Worm (Caenorhabditis elegans) whole organism, L3 larva: Measurements from ENCODE around the gene Y110A2AL.9.

Experiments used
- R02D3.7 ChIP-seq: fragments of 150-350 bp; optimal IDR thresholded peaks from 2 replicates; lab custom pipeline; 2014; ENCODE audit warnings: missing biosample characterization, missing genetic modification characterization
- ama-1 ChIP-seq: fragments of 150-350 bp; optimal IDR thresholded peaks from 2 replicates; lab custom pipeline; 2018
- ceh-28 ChIP-seq: fragments of 150-350 bp; optimal IDR thresholded peaks from 2 replicates; lab custom pipeline; 2014; ENCODE audit warnings: missing biosample characterization, missing genetic modification reagents, missing genetic modification characterization
- ceh-82 ChIP-seq: fragments of 150-350 bp; optimal IDR thresholded peaks from 2 replicates; lab custom pipeline; 2014; ENCODE audit warnings: missing biosample characterization, missing genetic modification characterization
- ceh-9 ChIP-seq: sonication (generic microtip); optimal IDR thresholded peaks from 2 replicates; lab custom pipeline; 2018; ENCODE audit warnings: missing biosample characterization, missing genetic modification characterization
- daf-12 ChIP-seq: fragments of 150-350 bp; optimal IDR thresholded peaks from 2 replicates; lab custom pipeline; 2014; ENCODE audit warnings: missing biosample characterization, missing genetic modification reagents, missing genetic modification characterization
- egl-27 ChIP-seq: sonication (generic microtip); optimal IDR thresholded peaks from 4 replicates; lab custom pipeline; 2017; ENCODE audit warnings: missing biosample characterization, missing genetic modification reagents, missing genetic modification characterization
- egl-5 ChIP-seq: fragments of 150-350 bp; optimal IDR thresholded peaks from 2 replicates; lab custom pipeline; 2017; ENCODE audit warnings: missing biosample characterization, missing genetic modification reagents, missing genetic modification characterization, inconsistent platforms
- elt-1 ChIP-seq: fragments of 150-350 bp; optimal IDR thresholded peaks from 2 replicates; lab custom pipeline; 2014; ENCODE audit warnings: missing biosample characterization, missing genetic modification characterization
- elt-2 ChIP-seq: sonication (generic microtip); optimal IDR thresholded peaks from 2 replicates; lab custom pipeline; 2016; ENCODE audit warnings: missing genetic modification reagents, mild to moderate bottlenecking, missing genetic modification characterization, missing compliant biosample characterization
- elt-3 ChIP-seq, 3 experiments: fragments of 150-350 bp in 1 of 3; sonication (generic microtip) in 2 of 3; optimal IDR thresholded peaks; 2 replicates in 2 of 3; 4 replicates in 1 of 3; lab custom pipeline; 2014 to 2017; ENCODE audit warnings: missing biosample characterization in 3 of 3, missing genetic modification characterization in 3 of 3
- eor-1 ChIP-seq, 2 experiments: fragments of 150-350 bp; optimal IDR thresholded peaks; 2 replicates each; lab custom pipeline; 2014 to 2018; ENCODE audit warnings: missing biosample characterization in 2 of 2, missing genetic modification characterization in 2 of 2
- fkh-10 ChIP-seq: sonication (generic microtip); optimal IDR thresholded peaks from 2 replicates; lab custom pipeline; 2017; ENCODE audit warnings: missing biosample characterization, missing genetic modification reagents, missing genetic modification characterization
- fkh-2 ChIP-seq: fragments of 150-350 bp; optimal IDR thresholded peaks from 2 replicates; lab custom pipeline; 2014; ENCODE audit warnings: missing biosample characterization, missing genetic modification reagents, missing genetic modification characterization
- fos-1 ChIP-seq: fragments of 150-350 bp; optimal IDR thresholded peaks from 2 replicates; lab custom pipeline; 2014; ENCODE audit warnings: missing biosample characterization, missing genetic modification characterization
- hmg-11 ChIP-seq: sonication (generic microtip); optimal IDR thresholded peaks from 2 replicates; lab custom pipeline; 2016; ENCODE audit warnings: missing genetic modification characterization, missing compliant biosample characterization
- jun-1 ChIP-seq: fragments of 150-350 bp; optimal IDR thresholded peaks from 2 replicates; lab custom pipeline; 2014; ENCODE audit warnings: missing biosample characterization, missing genetic modification reagents, missing genetic modification characterization
- lin-15B ChIP-seq: fragments of 150-350 bp; optimal IDR thresholded peaks from 2 replicates; lab custom pipeline; 2014; ENCODE audit warnings: missing biosample characterization, missing genetic modification characterization
- lin-39 ChIP-seq: fragments of 150-350 bp; optimal IDR thresholded peaks from 2 replicates; lab custom pipeline; 2018; ENCODE audit warnings: missing biosample characterization, missing genetic modification reagents, missing genetic modification characterization
- mdl-1 ChIP-seq: fragments of 150-350 bp; optimal IDR thresholded peaks from 2 replicates; lab custom pipeline; 2014; ENCODE audit warnings: missing biosample characterization, missing genetic modification characterization
- nfya-1 ChIP-seq: sonication (generic microtip); optimal IDR thresholded peaks from 2 replicates; lab custom pipeline; 2017; ENCODE audit warnings: missing genetic modification characterization, mild to moderate bottlenecking, missing compliant biosample characterization, antibody characterized with exemption, moderate library complexity; ENCODE audit not compliant: insufficient read depth
- nhr-11 ChIP-seq: fragments of 150-350 bp; optimal IDR thresholded peaks from 2 replicates; lab custom pipeline; 2014; ENCODE audit warnings: missing biosample characterization, missing genetic modification characterization
- nhr-23 ChIP-seq: fragments of 150-350 bp; optimal IDR thresholded peaks from 2 replicates; lab custom pipeline; 2014; ENCODE audit warnings: missing biosample characterization, missing genetic modification reagents, missing genetic modification characterization
- nhr-237 ChIP-seq: fragments of 150-350 bp; optimal IDR thresholded peaks from 2 replicates; lab custom pipeline; 2014; ENCODE audit warnings: missing biosample characterization, missing genetic modification characterization
- nhr-25 ChIP-seq: sonication (generic microtip); optimal IDR thresholded peaks from 2 replicates; lab custom pipeline; 2017; ENCODE audit warnings: missing biosample characterization, missing genetic modification characterization
- nhr-28 ChIP-seq: fragments of 150-350 bp; optimal IDR thresholded peaks from 2 replicates; lab custom pipeline; 2014; ENCODE audit warnings: missing biosample characterization, missing genetic modification characterization
- nhr-43 ChIP-seq: sonication (generic microtip); optimal IDR thresholded peaks from 2 replicates; lab custom pipeline; 2016; ENCODE audit warnings: mild to moderate bottlenecking, missing genetic modification characterization, missing compliant biosample characterization; ENCODE audit not compliant: poor library complexity, severe bottlenecking
- nhr-67 ChIP-seq: fragments of 150-350 bp; optimal IDR thresholded peaks from 2 replicates; lab custom pipeline; 2014; ENCODE audit warnings: missing biosample characterization, missing genetic modification characterization
- nhr-76 ChIP-seq: fragments of 150-350 bp; sonication (generic microtip); optimal IDR thresholded peaks from 5 replicates; lab custom pipeline; 2014; ENCODE audit warnings: missing biosample characterization, missing genetic modification characterization
- nhr-77 ChIP-seq: fragments of 150-350 bp; optimal IDR thresholded peaks from 2 replicates; lab custom pipeline; 2014; ENCODE audit warnings: missing biosample characterization, missing genetic modification characterization
- pqm-1 ChIP-seq: fragments of 150-350 bp; optimal IDR thresholded peaks from 2 replicates; lab custom pipeline; 2017; ENCODE audit warnings: missing biosample characterization, missing genetic modification characterization, inconsistent platforms
- sea-2 ChIP-seq: fragments of 150-350 bp; sonication (generic microtip); optimal IDR thresholded peaks from 4 replicates; lab custom pipeline; 2014; ENCODE audit warnings: missing biosample characterization, missing genetic modification reagents, missing genetic modification characterization
- skn-1 ChIP-seq: fragments of 150-350 bp; optimal IDR thresholded peaks from 2 replicates; lab custom pipeline; 2014; ENCODE audit warnings: missing biosample characterization, missing genetic modification characterization
- snpc-4 ChIP-seq: fragments of 150-350 bp; optimal IDR thresholded peaks from 2 replicates; lab custom pipeline; 2014; ENCODE audit warnings: missing biosample characterization, missing genetic modification characterization
- tbx-2 ChIP-seq: sonication (generic microtip); optimal IDR thresholded peaks from 2 replicates; lab custom pipeline; 2016; ENCODE audit warnings: mild to moderate bottlenecking, missing genetic modification characterization, missing compliant biosample characterization
- unc-39 ChIP-seq: sonication (generic microtip); optimal IDR thresholded peaks from 4 replicates; lab custom pipeline; 2017; ENCODE audit warnings: missing biosample characterization, missing genetic modification characterization
- zag-1 ChIP-seq: fragments of 150-350 bp; optimal IDR thresholded peaks from 2 replicates; lab custom pipeline; 2014; ENCODE audit warnings: missing biosample characterization, missing genetic modification characterization
- ztf-11 ChIP-seq: fragments of 150-350 bp; optimal IDR thresholded peaks from 2 replicates; lab custom pipeline; 2014; ENCODE audit warnings: missing biosample characterization, missing genetic modification characterization
- ztf-4 ChIP-seq: fragments of 150-350 bp; optimal IDR thresholded peaks from 2 replicates; lab custom pipeline; 2014; ENCODE audit warnings: missing biosample characterization, missing genetic modification characterization

Y110A2AL.9 gene

ce11 chrII:2866541-2867124 is at the start of gene Y110A2AL.9, which contains the start of gene Y110A2AL.3:
Gene Y110A2AL.9 (minus strand): TSS chrII:2866641.
Gene Y110A2AL.3 (plus strand): TSS chrII:2867074.
- TF ChIP-seq nhr-11 (no peak), egl-27 (no peak), jun-1 (tag; lab: Kevin White, UChicago) (no peak), sea-2 (no peak), elt-3 (tag; optimal IDR thresholded peaks at IDR 0.05; lab: Kevin White, UChicago) (no peak), nhr-237 (no peak), fkh-2 (tag; lab: Kevin White, UChicago) (no peak), lin-15B (tag; lab: Kevin White, UChicago) (no peak), nhr-76 (tag; lab: Kevin White, UChicago) (no peak), fkh-10 (GFP tag; lab: Kevin White, UChicago) (no peak), nhr-28 (tag; lab: Kevin White, UChicago) (no peak), pqm-1 (tag; lab: Kevin White, UChicago) (no peak), snpc-4 (tag; lab: Kevin White, UChicago) (no peak), skn-1 (tag; lab: Kevin White, UChicago) (no peak), elt-1 (no peak), ztf-4 (tag; lab: Kevin White, UChicago) (no peak), tbx-2 (tag; lab: Kevin White, UChicago) (no peak)
- TF ChIP-seq, all 47 proteins: peak for 0

ce11 chrII:2913505-2913904 is 47.1 kb upstream of the Y110A2AL.9 start, which contains the start of gene ubc-15:
Gene ubc-15 (minus strand): TSS chrII:2913605.
- TF ChIP-seq ztf-4 (tag; lab: Kevin White, UChicago): no peak
- TF ChIP-seq lin-39: no peak
- no peak for TF ChIP-seq nhr-77
- no peak for TF ChIP-seq mdl-1 (tag; lab: Kevin White, UChicago)

- TF ChIP-seq ceh-9 (tag; lab: Kevin White, UChicago) (no peak), fos-1 (tag; lab: Kevin White, UChicago) (no peak), ceh-82 (no peak), hmg-11 (tag; lab: Kevin White, UChicago) (no peak), sea-2 (no peak), nhr-28 (tag; lab: Kevin White, UChicago) (no peak), eor-1 (tag; optimal IDR thresholded peaks at IDR 0.05; lab: Kevin White, UChicago) (no peak), nhr-11 (no peak), fkh-10 (GFP tag; lab: Kevin White, UChicago) (no peak), skn-1 (tag; lab: Kevin White, UChicago) (no peak), ztf-11 (tag; lab: Kevin White, UChicago) (no peak), egl-5 (tag; lab: Kevin White, UChicago) (no peak), R02D3.7 (tag; lab: Kevin White, UChicago) (no peak), ama-1 (lab: Kevin White, UChicago) (no peak), elt-3 (tag; optimal IDR thresholded peaks at IDR 0.05; lab: Kevin White, UChicago) (no peak), unc-39 (no peak), ztf-4 (tag; lab: Kevin White, UChicago) (no peak), nhr-25 (tag; lab: Kevin White, UChicago) (no peak), daf-12 (tag; lab: Kevin White, UChicago) (no peak)
- TF ChIP-seq, all 47 proteins: peak for 0
Observed at ce11 chrII:2903748-2904147, 37.3 kb upstream of the Y110A2AL.9 start.

ce11 chrII:2901158-2901557 is 34.7 kb upstream of the Y110A2AL.9 start:
- peak; percentile 92 for TF ChIP-seq ceh-28
- TF ChIP-seq nhr-67 (tag; lab: Kevin White, UChicago): no peak
- no peak for TF ChIP-seq egl-27
- no peak for TF ChIP-seq eor-1 (tag; optimal IDR thresholded peaks at IDR 0.05; lab: Kevin White, UChicago)

- TF ChIP-seq elt-3 (tag; optimal IDR thresholded peaks at IDR 0.05; lab: Kevin White, UChicago): no peak
- no peak for TF ChIP-seq zag-1 (tag; lab: Kevin White, UChicago)
- TF ChIP-seq tbx-2 (tag; lab: Kevin White, UChicago): no peak
- TF ChIP-seq nhr-77: no peak
- TF ChIP-seq eor-1 (tag; optimal IDR thresholded peaks at IDR 0.05; lab: Kevin White, UChicago): no peak
- no peak for TF ChIP-seq nhr-43 (tag; lab: Kevin White, UChicago)
- no peak for TF ChIP-seq elt-1
- TF ChIP-seq ceh-82: no peak
- no peak for TF ChIP-seq nfya-1 (tag; lab: Kevin White, UChicago)
- no peak for TF ChIP-seq nhr-23
- no peak for TF ChIP-seq nhr-25 (tag; lab: Kevin White, UChicago)
- TF ChIP-seq skn-1 (tag; lab: Kevin White, UChicago): no peak
- TF ChIP-seq nhr-237: no peak
- no peak for TF ChIP-seq nhr-28 (tag; lab: Kevin White, UChicago)
- TF ChIP-seq fos-1 (tag; lab: Kevin White, UChicago): no peak
- TF ChIP-seq elt-2 (tag; lab: Kevin White, UChicago): no peak
- TF ChIP-seq, all 47 proteins: peak for 0
Observed at ce11 chrII:2900248-2900647, 33.8 kb upstream of the Y110A2AL.9 start, which contains the start of gene ubc-26. Gene ubc-26 (minus strand): TSS chrII:2900348.
